Fruit fly (Drosophila melanogaster): ENCODE data around the gene CG31051.

DNA sequence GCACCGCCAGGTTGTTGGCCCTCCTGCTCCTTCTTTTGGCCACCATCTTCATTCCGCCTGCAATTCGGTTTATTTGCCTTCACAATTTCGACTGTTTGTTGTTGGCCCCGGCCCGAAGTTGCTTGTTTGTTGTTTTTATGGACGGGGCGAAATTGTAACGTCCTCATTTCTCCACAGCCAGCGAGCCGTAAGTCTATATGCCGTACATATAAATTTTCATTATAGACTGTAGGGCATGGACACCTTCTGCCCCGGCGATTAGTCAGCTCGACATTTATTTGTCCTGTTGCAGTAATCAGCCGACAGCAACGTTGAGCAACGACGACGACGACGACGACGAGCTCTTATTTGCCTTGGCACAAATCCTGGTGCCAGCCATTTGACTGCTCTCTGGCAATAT is 38.5 kb upstream of the CG31051 start:
- TF ChIP-seq rn (GFP tag; IDR thresholded peaks at IDR 0.05) (no peak), Pif1A (GFP tag; optimal IDR thresholded peaks at IDR 0.05) (no peak), CG12605 (GFP tag; IDR thresholded peaks at IDR 0.05) (no peak), CG9948 (tag; optimal IDR thresholded peaks at IDR 0.05) (no peak), CG8159 (tag; optimal IDR thresholded peaks at IDR 0.05) (no peak), CG32121 (GFP tag; IDR thresholded peaks at IDR 0.05) (no peak), CG8301 (tag; optimal IDR thresholded peaks at IDR 0.05) (no peak), CG4496 (GFP tag; IDR thresholded peaks at IDR 0.05) (no peak), CG15710 (tag; optimal IDR thresholded peaks at IDR 0.05) (no peak), EcR (GFP tag; optimal IDR thresholded peaks at IDR 0.05) (no peak), CG13204 (GFP tag; optimal IDR thresholded peaks at IDR 0.05) (no peak)

Data from whole organism, pupa.